Fruit fly (Drosophila melanogaster): ENCODE measurements around the gene PIG-Q.

- TF ChIP-seq h (optimal IDR thresholded peaks at IDR 0.05) (no peak), Sin3A (optimal IDR thresholded peaks at IDR 0.05) (no peak), ttk (optimal IDR thresholded peaks at IDR 0.05) (no peak), Myc (optimal IDR thresholded peaks at IDR 0.05) (no peak)
These were observed 2.4 kb downstream of the PIG-Q start, which contains the start of gene nonA for dm6 chrX:16361306-16361705.

Data from Kc167 (cell line).